Worm (Caenorhabditis elegans): Measurements from ENCODE around the gene ccf-1.

The ccf-1 gene

DNA sequence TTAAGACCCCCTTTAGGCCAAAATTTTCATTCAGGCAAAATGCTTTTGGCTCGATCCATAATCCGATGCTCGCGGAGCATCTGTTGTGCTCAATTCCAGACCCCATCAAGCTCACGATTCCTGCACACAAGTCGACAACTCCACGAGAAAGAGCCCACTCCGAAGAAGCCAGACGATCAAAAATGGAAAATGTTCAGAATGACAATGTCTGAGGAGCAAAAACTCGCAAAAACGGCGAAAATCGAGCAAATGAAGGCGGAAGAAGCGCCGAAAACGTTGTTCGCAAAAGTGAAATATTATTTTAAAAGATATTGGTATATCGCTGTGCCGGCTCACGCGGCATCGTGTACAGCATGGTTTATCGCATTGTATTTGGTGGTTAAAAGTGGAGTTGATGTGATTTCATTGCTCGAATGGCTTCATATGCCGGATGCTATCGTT lies 1.6 kb upstream of the ccf-1 start, which contains the start of gene Y56A3A.22 (continued):
- TF ChIP-seq blmp-1 (tag; optimal IDR thresholded peaks at IDR 0.05; ENCODE audit: insufficient read depth), result no peak
- no peak for TF ChIP-seq nhr-12 (tag; optimal IDR thresholded peaks at IDR 0.05)
- peak; percentile 3 for TF ChIP-seq unc-55 (GFP tag; optimal IDR thresholded peaks at IDR 0.05)
- 0 out of 2 replicates have a peak, but pooled peaks have one; percentile 27 for TF ChIP-seq ztf-1 (GFP tag; conservative IDR thresholded peaks at IDR 0.05)
- no peak for TF ChIP-seq mdl-1 (tag; optimal IDR thresholded peaks at IDR 0.05)
- no peak for TF ChIP-seq elt-3 (tag; optimal IDR thresholded peaks at IDR 0.05)

DNA sequence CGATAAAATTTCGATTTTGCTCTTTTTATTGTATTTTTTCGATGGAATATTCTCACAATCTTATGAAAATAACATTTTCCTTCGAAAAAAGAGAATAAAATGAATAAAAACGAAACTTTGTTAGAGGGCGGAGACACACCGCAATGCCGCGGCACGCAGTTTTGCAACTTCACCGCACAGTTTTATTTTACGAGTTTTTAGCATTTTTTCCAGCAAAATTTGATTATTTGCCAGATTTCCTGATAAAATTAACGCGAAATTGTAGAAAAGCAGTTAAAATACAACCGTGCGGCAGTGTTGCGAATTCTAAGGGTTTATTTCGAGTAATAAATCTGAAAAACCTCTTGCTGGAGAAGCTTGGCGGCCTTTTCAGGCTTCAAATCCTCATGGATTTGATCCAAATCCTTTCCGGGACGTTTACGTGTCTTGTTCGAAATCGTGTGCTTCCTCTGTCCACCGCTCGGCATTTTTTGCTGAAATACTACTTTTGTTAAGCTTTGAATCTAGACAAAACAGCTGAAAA lies 1.7 kb downstream of the ccf-1 start, which contains the start of gene znf-593:
TSS of gene znf-593 (minus strand) at position 473 of the 523 bp plus-strand sequence.
- TF ChIP-seq nhr-10 (tag; optimal IDR thresholded peaks at IDR 0.05) (no peak), unc-62 (GFP tag; optimal IDR thresholded peaks at IDR 0.05) (no peak), aly-2 (tag; optimal IDR thresholded peaks at IDR 0.05) (no peak), C34F6.9 (tag; optimal IDR thresholded peaks at IDR 0.05) (no peak), ztf-1 (GFP tag; conservative IDR thresholded peaks at IDR 0.05) (no peak), nhr-25 (tag; optimal IDR thresholded peaks at IDR 0.05) (peak; percentile 24), ztf-4 (tag; optimal IDR thresholded peaks at IDR 0.05) (no peak), unc-55 (GFP tag; optimal IDR thresholded peaks at IDR 0.05) (peak; percentile 3), mbf-1 (tag; optimal IDR thresholded peaks at IDR 0.05) (no peak), Y55F3AM.14 (GFP tag; optimal IDR thresholded peaks at IDR 0.05) (no peak), nhr-129 (tag; optimal IDR thresholded peaks at IDR 0.05) (no peak), nhr-12 (tag; optimal IDR thresholded peaks at IDR 0.05) (no peak), nhr-77 (tag; optimal IDR thresholded peaks at IDR 0.05) (no peak), lsy-2 (tag; optimal IDR thresholded peaks at IDR 0.05) (peak in 1 of 2 experiments; percentile 34), sma-9 (GFP tag; optimal IDR thresholded peaks at IDR 0.05) (no peak), sma-9 (tag; optimal IDR thresholded peaks at IDR 0.05) (no peak), elt-3 (tag; optimal IDR thresholded peaks at IDR 0.05) (no peak), snpc-4 (tag; optimal IDR thresholded peaks at IDR 0.05) (no peak), sem-4 (tag; optimal IDR thresholded peaks at IDR 0.05) (peak; percentile 29), skn-1 (tag; optimal IDR thresholded peaks at IDR 0.05) (no peak), nhr-23 (tag; optimal IDR thresholded peaks at IDR 0.05) (no peak), ceh-16 (tag; optimal IDR thresholded peaks at IDR 0.05) (no peak), gmeb-1 (tag; optimal IDR thresholded peaks at IDR 0.05) (no peak), crh-2 (tag; optimal IDR thresholded peaks at IDR 0.05) (no peak)

DNA sequence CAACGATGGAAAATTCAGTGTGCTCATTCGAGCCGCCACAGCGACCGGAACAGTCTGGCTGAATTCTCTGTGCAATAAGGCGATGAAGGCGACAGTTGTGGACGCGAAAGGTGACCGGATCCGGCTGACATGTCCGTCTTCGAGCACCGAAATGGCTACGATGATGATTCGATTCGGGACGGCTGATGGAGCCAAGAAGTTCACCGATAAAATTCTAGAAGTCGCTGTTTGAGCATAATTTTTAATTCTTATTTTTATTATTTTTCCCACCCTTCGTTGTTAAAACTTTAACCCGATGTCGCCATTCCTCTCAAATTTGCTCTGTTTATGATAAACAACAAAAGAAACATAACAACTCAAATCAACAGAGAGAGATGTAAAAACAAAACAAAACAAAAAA lies 2.5 kb downstream of the ccf-1 start:
- TF ChIP-seq F13H6.1 (tag; optimal IDR thresholded peaks at IDR 0.05), result no peak
- TF ChIP-seq nhr-129 (tag; optimal IDR thresholded peaks at IDR 0.05), result no peak
- TF ChIP-seq elt-3 (tag; optimal IDR thresholded peaks at IDR 0.05), result no peak
- no peak for TF ChIP-seq sem-4 (tag; optimal IDR thresholded peaks at IDR 0.05)
- no peak for TF ChIP-seq nhr-77 (tag; optimal IDR thresholded peaks at IDR 0.05)
- no peak for TF ChIP-seq alr-1 (tag; optimal IDR thresholded peaks at IDR 0.05)
- TF ChIP-seq sma-9 (GFP tag; optimal IDR thresholded peaks at IDR 0.05), result no peak
- no peak for TF ChIP-seq sma-9 (tag; optimal IDR thresholded peaks at IDR 0.05)
- TF ChIP-seq nhr-25 (tag; optimal IDR thresholded peaks at IDR 0.05), result no peak
- TF ChIP-seq egl-27 (tag; optimal IDR thresholded peaks at IDR 0.05), result no peak
- no peak for TF ChIP-seq lin-13 (GFP tag; optimal IDR thresholded peaks at IDR 0.05)

DNA sequence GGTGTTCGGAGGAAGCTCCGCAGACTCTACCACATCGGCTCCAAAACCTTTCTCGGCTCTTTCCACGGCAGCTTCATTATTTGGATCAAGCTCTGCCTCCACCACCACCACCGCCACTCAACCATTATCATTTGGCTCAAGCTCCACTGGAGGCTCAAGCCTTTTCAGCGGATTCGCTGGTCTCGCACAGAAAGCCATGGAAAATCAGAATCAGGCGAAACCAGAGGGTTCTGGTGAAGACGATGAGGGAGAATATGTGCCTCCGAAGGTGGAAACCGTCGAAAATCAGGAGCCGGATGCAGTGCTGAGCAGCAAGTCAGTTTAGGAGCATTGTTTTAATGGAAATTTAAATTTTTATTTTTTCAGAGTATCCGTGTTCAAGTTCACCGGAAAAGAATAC lies 2.9 kb downstream of the ccf-1 start:
- TF ChIP-seq nhr-25 (tag; optimal IDR thresholded peaks at IDR 0.05) (no peak), ztf-4 (tag; optimal IDR thresholded peaks at IDR 0.05) (no peak), elt-3 (tag; optimal IDR thresholded peaks at IDR 0.05) (no peak)

DNA sequence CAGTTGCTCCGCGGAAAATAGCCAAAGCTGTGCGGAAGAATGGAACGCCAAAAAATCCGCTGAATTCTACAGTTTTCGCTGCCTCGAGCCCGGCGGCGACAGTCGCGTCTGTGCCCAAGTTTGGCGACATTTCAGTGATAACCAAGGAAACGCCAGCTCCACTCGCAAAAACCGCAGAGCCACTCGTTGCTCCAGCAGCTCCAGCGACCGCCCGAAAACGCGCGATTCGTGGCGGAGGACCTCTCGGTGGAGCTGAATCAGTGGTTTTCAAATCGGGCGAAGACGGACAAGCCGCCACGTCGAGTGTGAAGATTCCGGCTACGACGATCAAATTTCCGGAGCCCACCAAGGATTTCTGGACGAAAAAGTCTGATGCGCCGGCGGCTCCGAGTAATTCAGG lies 3.8 kb downstream of the ccf-1 start:
- no peak for TF ChIP-seq alr-1 (tag; optimal IDR thresholded peaks at IDR 0.05)
- TF ChIP-seq mdl-1 (tag; optimal IDR thresholded peaks at IDR 0.05), result no peak
- no peak for TF ChIP-seq egl-27 (tag; optimal IDR thresholded peaks at IDR 0.05)
- TF ChIP-seq unc-39 (tag; optimal IDR thresholded peaks at IDR 0.05), result no peak
- TF ChIP-seq unc-55 (GFP tag; optimal IDR thresholded peaks at IDR 0.05), result no peak
- no peak for TF ChIP-seq nhr-129 (tag; optimal IDR thresholded peaks at IDR 0.05)
- no peak for TF ChIP-seq sma-9 (GFP tag; optimal IDR thresholded peaks at IDR 0.05)
- TF ChIP-seq sma-9 (tag; optimal IDR thresholded peaks at IDR 0.05), result no peak
- TF ChIP-seq F13H6.1 (tag; optimal IDR thresholded peaks at IDR 0.05), result no peak
- TF ChIP-seq ztf-1 (GFP tag; conservative IDR thresholded peaks at IDR 0.05), result no peak
- no peak for TF ChIP-seq R02D3.7 (tag; optimal IDR thresholded peaks at IDR 0.05)
- no peak for TF ChIP-seq nhr-237 (tag; optimal IDR thresholded peaks at IDR 0.05)
- no peak for TF ChIP-seq elt-1 (tag; optimal IDR thresholded peaks at IDR 0.05)
- no peak for TF ChIP-seq blmp-1 (tag; optimal IDR thresholded peaks at IDR 0.05; ENCODE audit: insufficient read depth)
- TF ChIP-seq nhr-25 (tag; optimal IDR thresholded peaks at IDR 0.05), result no peak
- TF ChIP-seq lin-13 (GFP tag; optimal IDR thresholded peaks at IDR 0.05), result no peak
- no peak for TF ChIP-seq unc-62 (GFP tag; optimal IDR thresholded peaks at IDR 0.05)
- no peak for TF ChIP-seq zag-1 (tag; optimal IDR thresholded peaks at IDR 0.05)
- no peak for TF ChIP-seq ZK546.5 (tag; optimal IDR thresholded peaks at IDR 0.05)
